Fruit fly (Drosophila melanogaster): ENCODE results near the gene CG10513.

The CG10513 gene

dm6 chr3R:25249145-25250141 is 27.6 kb downstream of the CG10513 start, which contains the start of gene Nup358:
Gene Nup358, plus strand, starts transcription at chr3R:25249348.
- peak; percentile 4 for TF ChIP-seq ovo (GFP tag; optimal IDR thresholded peaks at IDR 0.05)
- no peak for TF ChIP-seq CG33017 (tag; optimal IDR thresholded peaks at IDR 0.05)
- peak; percentile 20 to 70 for TF ChIP-seq cnc (optimal IDR thresholded peaks at IDR 0.05)
- no peak for TF ChIP-seq Clk (GFP tag; optimal IDR thresholded peaks at IDR 0.05)
- TF ChIP-seq CG12768 (GFP tag; optimal IDR thresholded peaks at IDR 0.05) = no peak
- peak; percentile 28 for TF ChIP-seq CG7101 (tag; optimal IDR thresholded peaks at IDR 0.05)
- TF ChIP-seq cic (GFP tag; optimal IDR thresholded peaks at IDR 0.05) = no peak
- TF ChIP-seq Crg-1 (GFP tag; optimal IDR thresholded peaks at IDR 0.05) = no peak
- TF ChIP-seq kay (GFP tag; ENCODE audit: borderline replicate concordance) = no peak
- TF ChIP-seq pad (GFP tag; optimal IDR thresholded peaks at IDR 0.05) = no peak
- no peak for TF ChIP-seq Hr96 (GFP tag; optimal IDR thresholded peaks at IDR 0.05)
- TF ChIP-seq CG7045 (GFP tag; optimal IDR thresholded peaks at IDR 0.05) = no peak
- no peak for TF ChIP-seq toe (GFP tag; optimal IDR thresholded peaks at IDR 0.05)
- no peak for TF ChIP-seq CG5204 (GFP tag; optimal IDR thresholded peaks at IDR 0.05)
- TF ChIP-seq bab1 (GFP tag; optimal IDR thresholded peaks at IDR 0.05) = peak; percentile 43
- TF ChIP-seq CG11617 (GFP tag; optimal IDR thresholded peaks at IDR 0.05) = peak; percentile 30
- peak; percentile 49 for TF ChIP-seq Mnt (GFP tag; optimal IDR thresholded peaks at IDR 0.05)
- no peak for TF ChIP-seq CG14711 (tag; optimal IDR thresholded peaks at IDR 0.05)
- TF ChIP-seq tj (GFP tag; optimal IDR thresholded peaks at IDR 0.05) = peak; percentile 98
- TF ChIP-seq CG1620 (GFP tag; optimal IDR thresholded peaks at IDR 0.05) = peak; percentile 40

dm6 chr3R:25247379-25247869 is 29.6 kb downstream of the CG10513 start, which contains the start of the genes RpS27 and Nup37:
Gene RpS27, minus strand, starts transcription at chr3R:25247514.
Gene Nup37, plus strand, starts transcription at chr3R:25247658.
- TF ChIP-seq Hr96 (GFP tag; optimal IDR thresholded peaks at IDR 0.05) (peak; percentile 99), CG11617 (GFP tag; optimal IDR thresholded peaks at IDR 0.05) (peak; percentile 99), Crg-1 (GFP tag; optimal IDR thresholded peaks at IDR 0.05) (peak; percentile 100), CG7101 (tag; optimal IDR thresholded peaks at IDR 0.05) (peak; percentile 99), kay (GFP tag; ENCODE audit: borderline replicate concordance) (peak; percentile 86), Mnt (GFP tag; optimal IDR thresholded peaks at IDR 0.05) (peak; percentile 98), CG14711 (tag; optimal IDR thresholded peaks at IDR 0.05) (peak; percentile 97), pad (GFP tag; optimal IDR thresholded peaks at IDR 0.05) (peak; percentile 95), CG1620 (GFP tag; optimal IDR thresholded peaks at IDR 0.05) (peak; percentile 100), CG7045 (GFP tag; optimal IDR thresholded peaks at IDR 0.05) (peak; percentile 98), bab1 (GFP tag; optimal IDR thresholded peaks at IDR 0.05) (peak; percentile 96), tj (GFP tag; optimal IDR thresholded peaks at IDR 0.05) (peak; percentile 85), cic (GFP tag; optimal IDR thresholded peaks at IDR 0.05) (peak; percentile 93), toe (GFP tag; optimal IDR thresholded peaks at IDR 0.05) (peak; percentile 98), CG33017 (tag; optimal IDR thresholded peaks at IDR 0.05) (peak; percentile 94), CG12768 (GFP tag; optimal IDR thresholded peaks at IDR 0.05) (peak; percentile 98), ovo (GFP tag; optimal IDR thresholded peaks at IDR 0.05) (peak; percentile 100), cnc (optimal IDR thresholded peaks at IDR 0.05) (no peak), CG5204 (GFP tag; optimal IDR thresholded peaks at IDR 0.05) (peak; percentile 97), Clk (GFP tag; optimal IDR thresholded peaks at IDR 0.05) (peak; percentile 95)

DNA sequence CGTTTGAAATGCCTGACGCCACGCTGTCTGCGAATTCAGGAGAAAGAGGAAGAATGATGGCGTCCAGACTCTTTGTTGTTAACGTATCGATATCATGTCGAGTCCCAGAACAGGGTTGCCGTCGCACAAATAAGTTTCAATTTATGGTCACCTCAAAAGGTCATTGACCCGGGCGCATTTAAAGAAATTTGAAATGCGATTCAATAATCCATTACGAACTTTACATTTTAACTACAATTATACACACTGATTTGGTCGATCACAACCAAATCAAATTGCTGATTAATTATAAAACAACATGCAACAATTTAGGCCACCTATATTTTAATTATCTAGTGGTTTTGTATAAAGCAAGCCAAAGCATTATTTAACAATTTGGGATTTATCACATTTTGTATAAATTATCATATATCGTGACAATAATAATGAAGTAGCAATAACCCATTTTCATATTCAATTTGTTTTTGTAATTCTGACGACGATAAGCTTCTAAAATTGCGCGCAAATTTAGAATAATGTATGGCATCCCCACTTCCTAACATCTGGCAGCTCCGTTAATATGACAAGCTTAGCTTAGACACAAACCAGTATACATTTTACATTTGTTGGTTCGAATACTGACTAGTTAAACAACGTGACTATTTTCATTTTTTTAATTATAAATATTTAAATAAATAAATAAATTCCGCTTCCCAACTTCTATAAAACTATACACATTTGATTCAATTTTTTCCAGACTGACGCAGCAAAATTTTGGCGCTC is 31.8 kb downstream of the CG10513 start, which contains the start of gene bam:
Gene bam, minus strand, starts transcription at position 58 of the 762 bp plus-strand sequence.
- TF ChIP-seq bab1 (GFP tag; optimal IDR thresholded peaks at IDR 0.05) = peak; percentile 44
- TF ChIP-seq Crg-1 (GFP tag; optimal IDR thresholded peaks at IDR 0.05) = peak; percentile 53
- TF ChIP-seq Mnt (GFP tag; optimal IDR thresholded peaks at IDR 0.05) = peak; percentile 44
- no peak for TF ChIP-seq CG7045 (GFP tag; optimal IDR thresholded peaks at IDR 0.05)
- peak; percentile 71 for TF ChIP-seq kay (GFP tag; ENCODE audit: borderline replicate concordance)
- TF ChIP-seq CG33017 (tag; optimal IDR thresholded peaks at IDR 0.05) = no peak
- peak; percentile 67 for TF ChIP-seq CG14711 (tag; optimal IDR thresholded peaks at IDR 0.05)

- TF ChIP-seq toe (GFP tag; optimal IDR thresholded peaks at IDR 0.05) (no peak), bab1 (GFP tag; optimal IDR thresholded peaks at IDR 0.05) (no peak), CG7045 (GFP tag; optimal IDR thresholded peaks at IDR 0.05) (no peak)
Measured at dm6 chr3R:25241507-25242070, 35.4 kb downstream of the CG10513 start, which contains the start of gene CG11854. Gene CG11854, plus strand, starts transcription at chr3R:25242020.

- TF ChIP-seq kay (GFP tag; ENCODE audit: borderline replicate concordance) = no peak
- no peak for TF ChIP-seq tj (GFP tag; optimal IDR thresholded peaks at IDR 0.05)
- no peak for TF ChIP-seq CG5204 (GFP tag; optimal IDR thresholded peaks at IDR 0.05)
- TF ChIP-seq Hr96 (GFP tag; optimal IDR thresholded peaks at IDR 0.05) = no peak
Measured at dm6 chr3R:25239880-25240279, 37.1 kb downstream of the CG10513 start, which contains the start of gene to. Gene to, plus strand, starts transcription at chr3R:25240180.

Data from whole organism, adult.